Worm (Caenorhabditis elegans) whole organism, young adult: ENCODE results near the gene srd-54.

Experiments
- B0261.1 ChIP-seq: sonication (generic microtip); optimal IDR thresholded peaks from 2 replicates; lab custom pipeline; 2016; ENCODE audit warnings: mild to moderate bottlenecking, missing genetic modification characterization, moderate library complexity, missing compliant biosample characterization
- B0336.3 ChIP-seq: fragments of 200-800 bp; sonication (Bioruptor generic); IDR thresholded peaks from 2 replicates; pipeline ENCODE4 v1.3.6; 2022; ENCODE audit warnings: missing genetic modification characterization, missing compliant biosample characterization
- F23B12.7 ChIP-seq: sonication (generic microtip); optimal IDR thresholded peaks from 2 replicates; lab custom pipeline; 2017; ENCODE audit warnings: missing genetic modification characterization, mild to moderate bottlenecking, missing compliant biosample characterization, antibody characterized with exemption, moderate library complexity; ENCODE audit not compliant: insufficient read depth
- F39B2.1 ChIP-seq: fragments of 200-800 bp; sonication (Bioruptor generic); IDR thresholded peaks from 2 replicates; pipeline ENCODE4 v1.3.6; 2022; ENCODE audit warnings: missing genetic modification reagents, missing genetic modification characterization, missing compliant biosample characterization
- F55B11.4 ChIP-seq: sonication (generic microtip); optimal IDR thresholded peaks from 2 replicates; lab custom pipeline; 2016; ENCODE audit warnings: missing compliant biosample characterization, missing genetic modification characterization, borderline replicate concordance; ENCODE audit not compliant: insufficient read depth
- T26A5.8 ChIP-seq: sonication (generic microtip); optimal IDR thresholded peaks from 2 replicates; lab custom pipeline; 2016; ENCODE audit warnings: missing genetic modification characterization, missing compliant biosample characterization
- Y79H2A.3 ChIP-seq: fragments of 200-800 bp; sonication (Bioruptor generic); conservative IDR thresholded peaks from 2 replicates; pipeline ENCODE4 v1.3.6; 2022; ENCODE audit warnings: missing genetic modification reagents, missing genetic modification characterization, missing compliant biosample characterization
- ZK185.1 ChIP-seq: sonication (generic microtip); optimal IDR thresholded peaks from 2 replicates; lab custom pipeline; 2016; ENCODE audit warnings: mild to moderate bottlenecking, missing genetic modification characterization, missing compliant biosample characterization; ENCODE audit not compliant: poor library complexity, severe bottlenecking
- akir-1 ChIP-seq: fragments of 200-800 bp; sonication (Bioruptor generic); optimal IDR thresholded peaks from 2 replicates; lab custom pipeline; 2018; ENCODE audit warnings: mild to moderate bottlenecking, missing genetic modification characterization, moderate library complexity, missing compliant biosample characterization
- aptf-2 ChIP-seq: fragments of 200-800 bp; sonication (Bioruptor generic); conservative IDR thresholded peaks from 2 replicates; pipeline ENCODE4 v1.3.6; 2022; ENCODE audit warnings: missing genetic modification reagents, missing genetic modification characterization, missing compliant biosample characterization
- aptf-3 ChIP-seq: fragments of 200-800 bp; sonication (Bioruptor generic); IDR thresholded peaks from 2 replicates; pipeline ENCODE4 v1.3.6; 2022; ENCODE audit warnings: missing genetic modification characterization, missing compliant biosample characterization
- bed-2 ChIP-seq: fragments of 200-800 bp; sonication (Bioruptor generic); IDR thresholded peaks from 2 replicates; pipeline ENCODE4 v1.3.6; 2022; ENCODE audit warnings: missing genetic modification reagents, missing genetic modification characterization, missing compliant biosample characterization
- cebp-1 ChIP-seq, 2 experiments: fragments of 200-800 bp in 1 of 2; sonication (Bioruptor generic) in 1 of 2; sonication (generic microtip) in 1 of 2; IDR thresholded peaks in 1 of 2; optimal IDR thresholded peaks in 1 of 2; 2 replicates each; pipeline versions ENCODE4 v1.3.6 to Lab custom; 2017 to 2022; ENCODE audit warnings: missing compliant biosample characterization in 2 of 2, missing genetic modification characterization in 2 of 2, mild to moderate bottlenecking in 1 of 2, missing genetic modification reagents in 1 of 2, moderate library complexity in 1 of 2
- dpff-1 ChIP-seq: sonication (generic microtip); optimal IDR thresholded peaks from 2 replicates; lab custom pipeline; 2017; ENCODE audit warnings: mild to moderate bottlenecking, missing genetic modification characterization, missing compliant biosample characterization
- gei-17 ChIP-seq: fragments of 200-800 bp; sonication (Bioruptor generic); optimal IDR thresholded peaks from 2 replicates; lab custom pipeline; 2018; ENCODE audit warnings: mild to moderate bottlenecking, missing genetic modification characterization, missing compliant biosample characterization
- hmg-1.2 ChIP-seq: fragments of 200-800 bp; sonication (Bioruptor generic); IDR thresholded peaks from 2 replicates; pipeline ENCODE4 v1.3.6; 2022; ENCODE audit warnings: missing genetic modification reagents, missing genetic modification characterization, missing compliant biosample characterization
- hrde-1 ChIP-seq: sonication (generic microtip); optimal IDR thresholded peaks from 2 replicates; lab custom pipeline; 2016; ENCODE audit warnings: missing genetic modification characterization, mild to moderate bottlenecking, missing compliant biosample characterization, moderate library complexity, missing genotype, missing genetic modification reagents, borderline replicate concordance
- let-607 ChIP-seq, 2 experiments: fragments of 200-800 bp in 1 of 2; sonication (Bioruptor generic) in 1 of 2; sonication (generic microtip) in 1 of 2; optimal IDR thresholded peaks; 2 replicates each; lab custom pipeline; 2016 to 2018; ENCODE audit warnings: mild to moderate bottlenecking in 2 of 2, missing compliant biosample characterization in 2 of 2, missing genetic modification characterization in 2 of 2, moderate library complexity in 2 of 2, missing genotype in 1 of 2
- lin-26 ChIP-seq: fragments of 200-800 bp; sonication (Bioruptor generic); IDR thresholded peaks from 2 replicates; pipeline ENCODE4 v1.3.6; 2022; ENCODE audit warnings: missing genetic modification reagents, missing genetic modification characterization, missing compliant biosample characterization
- lin-35 ChIP-seq, 3 experiments: fragments of 150-350 bp in 2 of 3; sonication (generic microtip) in 1 of 3; optimal IDR thresholded peaks; 2 replicates each; lab custom pipeline; 2014 to 2018; ENCODE audit warnings: missing biosample characterization in 3 of 3, missing genetic modification characterization in 3 of 3, missing genetic modification reagents in 3 of 3
- lir-1 ChIP-seq: fragments of 200-800 bp; sonication (Bioruptor generic); conservative IDR thresholded peaks from 2 replicates; pipeline ENCODE4 v1.3.6; 2022; ENCODE audit warnings: missing genetic modification reagents, missing genetic modification characterization, missing compliant biosample characterization
- madf-10 ChIP-seq: sonication (generic microtip); optimal IDR thresholded peaks from 2 replicates; lab custom pipeline; 2016; ENCODE audit warnings: mild to moderate bottlenecking, missing genetic modification characterization, missing compliant biosample characterization
- madf-6 ChIP-seq: fragments of 200-800 bp; sonication (Bioruptor generic); IDR thresholded peaks from 2 replicates; pipeline ENCODE4 v1.3.6; 2022; ENCODE audit warnings: missing genetic modification reagents, missing genetic modification characterization, missing compliant biosample characterization
- mel-28 ChIP-seq: sonication (generic microtip); optimal IDR thresholded peaks from 2 replicates; lab custom pipeline; 2016; ENCODE audit warnings: borderline replicate concordance, mild to moderate bottlenecking, missing genetic modification characterization, missing compliant biosample characterization
- nfyb-1 ChIP-seq: fragments of 200-800 bp; sonication (Bioruptor generic); IDR thresholded peaks from 2 replicates; pipeline ENCODE4 v1.3.6; 2022; ENCODE audit warnings: missing genetic modification reagents, missing genetic modification characterization, missing compliant biosample characterization
- nhr-27 ChIP-seq: fragments of 200-800 bp; sonication (Bioruptor generic); optimal IDR thresholded peaks from 2 replicates; lab custom pipeline; 2018; ENCODE audit warnings: mild to moderate bottlenecking, missing genetic modification characterization, moderate library complexity, missing compliant biosample characterization
- nhr-90 ChIP-seq: sonication (generic microtip); optimal IDR thresholded peaks from 2 replicates; lab custom pipeline; 2016; ENCODE audit warnings: missing genotype, mild to moderate bottlenecking, missing genetic modification characterization, missing compliant biosample characterization
- pbrm-1 ChIP-seq: fragments of 200-800 bp; sonication (Bioruptor generic); IDR thresholded peaks from 2 replicates; pipeline ENCODE4 v1.3.6; 2022; ENCODE audit warnings: missing genetic modification reagents, missing genetic modification characterization, missing compliant biosample characterization
- pha-4 ChIP-seq: fragments of 150-350 bp; sonication (generic microtip); optimal IDR thresholded peaks from 2 replicates; lab custom pipeline; 2014; ENCODE audit warnings: missing biosample characterization, missing genetic modification reagents, missing genetic modification characterization
- rec-8 ChIP-seq, 2 experiments: sonication (generic microtip); optimal IDR thresholded peaks; 2 replicates each; lab custom pipeline; 2016; ENCODE audit warnings: mild to moderate bottlenecking in 2 of 2, missing genetic modification characterization in 2 of 2, missing genetic modification reagents in 2 of 2, missing genotype in 2 of 2, missing biosample characterization in 1 of 2, missing compliant biosample characterization in 1 of 2, moderate library complexity in 1 of 2
- rpc-1 ChIP-seq, 2 experiments: fragments of 150-350 bp in 1 of 2; sonication (generic microtip) in 1 of 2; optimal IDR thresholded peaks; 2 replicates each; lab custom pipeline; 2014 to 2018; ENCODE audit warnings: missing biosample characterization in 1 of 2, missing genetic modification characterization in 1 of 2, missing genetic modification reagents in 1 of 2, missing genotype in 1 of 2
- sea-2 ChIP-seq: fragments of 200-800 bp; sonication (Bioruptor generic); IDR thresholded peaks from 2 replicates; pipeline ENCODE4 v1.3.6; 2022; ENCODE audit warnings: missing genetic modification characterization, missing compliant biosample characterization
- snpc-1.1 ChIP-seq: sonication (generic microtip); optimal IDR thresholded peaks from 2 replicates; lab custom pipeline; 2017; ENCODE audit warnings: missing genetic modification characterization, mild to moderate bottlenecking, missing compliant biosample characterization, antibody characterized with exemption, moderate library complexity, missing genotype, missing genetic modification reagents; ENCODE audit not compliant: insufficient read depth
- snpc-1.3 ChIP-seq: sonication (generic microtip); optimal IDR thresholded peaks from 2 replicates; lab custom pipeline; 2017; ENCODE audit warnings: missing genetic modification characterization, mild to moderate bottlenecking, missing compliant biosample characterization, antibody characterized with exemption, moderate library complexity, missing genotype, missing genetic modification reagents; ENCODE audit not compliant: insufficient read depth
- tbp1 ChIP-seq: fragments of 200-800 bp; sonication (Bioruptor generic); optimal IDR thresholded peaks from 2 replicates; lab custom pipeline; 2018; ENCODE audit warnings: mild to moderate bottlenecking, missing genetic modification characterization, missing compliant biosample characterization
- tbx-9 ChIP-seq: sonication (generic microtip); optimal IDR thresholded peaks from 2 replicates; lab custom pipeline; 2016; ENCODE audit warnings: borderline replicate concordance, missing genetic modification characterization, inconsistent platforms, missing compliant biosample characterization
- unc-130 ChIP-seq: sonication (generic microtip); optimal IDR thresholded peaks from 2 replicates; lab custom pipeline; 2016; ENCODE audit warnings: missing genetic modification reagents, missing genetic modification characterization, missing compliant biosample characterization
- ztf-18 ChIP-seq: sonication (generic microtip); optimal IDR thresholded peaks from 2 replicates; lab custom pipeline; 2016; ENCODE audit warnings: missing genotype, mild to moderate bottlenecking, missing genetic modification characterization, missing compliant biosample characterization
- ztf-28 ChIP-seq: fragments of 200-800 bp; sonication (Bioruptor generic); IDR thresholded peaks from 2 replicates; pipeline ENCODE4 v1.3.6; 2022; ENCODE audit warnings: missing genetic modification reagents, missing genetic modification characterization, missing compliant biosample characterization

The srd-54 gene

ce11 chrII:7432327-7432726 is at the start of gene srd-54:
srd-54 (plus strand) TSS chrII:7432627.
- TF ChIP-seq gei-17, result no peak
- no peak for TF ChIP-seq T26A5.8 (tag; lab: Kevin White, UChicago)
- no peak for TF ChIP-seq rec-8 (tag; optimal IDR thresholded peaks at IDR 0.05; lab: Kevin White, UChicago)
- no peak for TF ChIP-seq sea-2 (GFP tag; lab: Robert Waterston, UW)
- no peak for TF ChIP-seq dpff-1
- no peak for TF ChIP-seq aptf-3 (GFP tag; lab: Robert Waterston, UW)
- TF ChIP-seq, all 124 proteins: peak for 0

- TF ChIP-seq Y79H2A.3 (no peak), rpc-1 (optimal IDR thresholded peaks at IDR 0.05; lab: Kevin White, UChicago) (no peak), rpc-1 (tag; optimal IDR thresholded peaks at IDR 0.05; lab: Kevin White, UChicago) (no peak), F55B11.4 (no peak), madf-10 (tag; lab: Kevin White, UChicago) (no peak), lin-26 (GFP tag; lab: Robert Waterston, UW) (no peak), hrde-1 (tag; lab: Kevin White, UChicago) (no peak), B0336.3 (GFP tag; lab: Robert Waterston, UW) (no peak)
Observed at ce11 chrII:7385442-7385841, 47.0 kb upstream of the srd-54 start, which contains the start of gene sre-3. sre-3 (plus strand) TSS chrII:7385742.

ce11 chrII:7390335-7390734 is 42.1 kb upstream of the srd-54 start:
- 0 out of 2 replicates have a peak, but pooled peaks have one; percentile 44 for TF ChIP-seq lin-26 (GFP tag; lab: Robert Waterston, UW)
- TF ChIP-seq B0261.1 (tag; lab: Kevin White, UChicago), result no peak

ce11 chrII:7392052-7392694 is 40.3 kb upstream of the srd-54 start:
- TF ChIP-seq nhr-90 (tag; lab: Kevin White, UChicago) (peak; percentile 9), mel-28 (tag; lab: Kevin White, UChicago) (no peak), pbrm-1 (GFP tag; lab: Robert Waterston, UW) (peak; percentile 39; the same call in 1 of the 2 replicates), F39B2.1 (GFP tag; lab: Robert Waterston, UW) (no peak), madf-6 (no peak), lin-35 (GFP tag; optimal IDR thresholded peaks at IDR 0.05; lab: Kevin White, UChicago) (no peak), ztf-28 (GFP tag; lab: Robert Waterston, UW) (no peak), let-607 (tag; optimal IDR thresholded peaks at IDR 0.05; lab: Kevin White, UChicago) (no peak), ztf-18 (peak; percentile 2), pha-4 (tag; lab: Kevin White, UChicago) (no peak), aptf-3 (GFP tag; lab: Robert Waterston, UW) (no peak), tbx-9 (tag; lab: Kevin White, UChicago) (no peak), nfyb-1 (GFP tag; lab: Robert Waterston, UW) (0 out of 2 replicates have a peak, but pooled peaks have one; percentile 46), akir-1 (GFP tag; lab: Kevin White, UChicago) (no peak), bed-2 (GFP tag; lab: Robert Waterston, UW) (no peak), F23B12.7 (tag; lab: Kevin White, UChicago) (no peak), snpc-1.3 (tag; lab: Kevin White, UChicago) (no peak), cebp-1 (GFP tag; IDR thresholded peaks at IDR 0.05; lab: Robert Waterston, UW) (peak; percentile 97), cebp-1 (tag; optimal IDR thresholded peaks at IDR 0.05; lab: Kevin White, UChicago) (peak; percentile 99), lin-26 (GFP tag; lab: Robert Waterston, UW) (no peak), hmg-1.2 (GFP tag; lab: Robert Waterston, UW) (peak; percentile 64; the same call in 1 of the 2 replicates), tbp1 (GFP tag; lab: Kevin White, UChicago) (no peak), unc-130 (GFP tag; lab: Kevin White, UChicago) (no peak), nhr-27 (tag; lab: Kevin White, UChicago) (no peak), aptf-2 (GFP tag; lab: Robert Waterston, UW) (no peak), ZK185.1 (tag; lab: Kevin White, UChicago) (peak; percentile 21), Y79H2A.3 (no peak), snpc-1.1 (tag; lab: Kevin White, UChicago) (no peak), lir-1 (GFP tag; lab: Robert Waterston, UW) (no peak)
